Worm (Caenorhabditis elegans): ENCODE results near the gene mtre-1.
A peak's percentile ranks its signal among the peaks of the same experiment; 100 is the strongest.

DNA sequence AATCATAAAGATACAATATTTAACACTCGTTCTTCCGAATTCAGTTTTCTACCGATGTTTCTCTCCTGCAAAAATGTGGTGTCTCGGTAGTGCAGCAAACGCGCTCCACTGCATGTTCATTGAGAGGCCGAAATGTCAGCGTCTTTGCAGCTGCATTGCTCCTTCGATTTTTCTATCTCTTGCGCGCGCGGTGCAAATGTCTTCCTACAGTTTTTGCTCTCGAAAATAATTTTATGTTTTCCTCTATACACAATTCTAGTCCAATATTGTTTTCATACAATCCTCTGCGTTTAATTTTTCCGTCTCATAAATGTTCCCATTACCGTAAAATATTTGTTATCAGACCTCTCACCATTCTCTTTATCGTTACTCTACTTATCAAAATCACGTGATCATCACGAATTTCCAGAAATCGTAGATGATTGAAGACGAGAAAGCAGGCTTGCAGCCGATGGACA lies 12.0 kb upstream of the mtre-1 start, which contains the start of gene ufd-2:
- TF ChIP-seq elt-2 (tag; optimal IDR thresholded peaks at IDR 0.05) (peak; percentile 53), fkh-10 (GFP tag; optimal IDR thresholded peaks at IDR 0.05) (peak; percentile 16), ama-1 (optimal IDR thresholded peaks at IDR 0.05) (no peak), unc-62 (GFP tag; optimal IDR thresholded peaks at IDR 0.05) (no peak), ztf-11 (tag; optimal IDR thresholded peaks at IDR 0.05) (peak in 1 of 2 experiments; percentile 25), nhr-12 (tag; optimal IDR thresholded peaks at IDR 0.05) (no peak), sptf-1 (tag; optimal IDR thresholded peaks at IDR 0.05) (no peak), tbx-2 (tag; optimal IDR thresholded peaks at IDR 0.05) (no peak)

Measured in whole organism, L1 larva.